Fruit fly (Drosophila melanogaster) whole organism, prepupa: ENCODE data around the gene Lcp65Ad.

Experiments
- CG31627 ChIP-seq: fragments of 200-800 bp; sonication (Bioruptor generic); optimal IDR thresholded peaks from 3 replicates; lab custom pipeline; 2016; ENCODE audit warnings: missing biosample characterization, missing genetic modification characterization
- Hr39 ChIP-seq: fragments of 200-800 bp; sonication (Bioruptor generic); optimal IDR thresholded peaks from 2 replicates; lab custom pipeline; 2016; ENCODE audit warnings: missing biosample characterization, missing genetic modification characterization
- cyc ChIP-seq: fragments of 200-800 bp; sonication (Bioruptor generic); optimal IDR thresholded peaks from 3 replicates; lab custom pipeline; 2016; ENCODE audit warnings: missing biosample characterization, missing genetic modification characterization

DNA sequence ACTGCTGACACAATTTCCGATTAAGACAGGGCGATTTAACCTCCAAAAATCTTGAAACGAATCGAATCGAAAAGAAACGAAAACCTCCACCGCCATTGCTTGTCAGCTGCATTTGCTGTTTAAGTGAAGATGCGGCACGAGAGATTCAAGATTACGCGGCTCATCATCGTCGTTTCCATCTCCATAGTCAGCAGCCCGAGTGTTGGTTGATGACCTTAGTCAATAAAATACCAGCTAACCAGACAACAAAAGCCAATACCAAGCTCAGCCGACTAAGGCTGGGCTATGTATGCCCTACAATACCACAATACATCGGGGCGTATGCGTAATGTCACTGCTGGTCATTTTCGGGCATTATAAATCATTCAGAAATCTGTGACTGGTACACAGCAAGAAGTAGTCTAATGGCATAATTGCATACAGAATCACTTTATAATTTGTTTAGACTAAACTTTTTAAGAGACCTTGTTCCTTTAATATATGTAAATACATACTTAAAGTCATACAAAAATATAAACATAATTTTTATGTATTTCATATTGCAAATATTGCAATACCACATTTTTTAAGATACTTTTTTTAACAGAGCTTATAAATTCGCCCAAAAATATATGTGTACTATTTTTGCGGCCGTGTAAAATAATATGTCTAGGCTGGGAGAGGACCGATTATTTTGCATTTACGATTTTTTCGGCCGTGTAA, 2.3 kb upstream of the Lcp65Ad start:
- TF ChIP-seq CG31627 (GFP tag; lab: Kevin White, UChicago) (no peak), cyc (GFP tag; lab: Kevin White, UChicago) (no peak), Hr39 (GFP tag; lab: Kevin White, UChicago) (no peak)
